Worm (Caenorhabditis elegans) whole organism, early embryonic: ENCODE measurements around the gene rde-11.

Experiments used
- F13C5.2 ChIP-seq: sonication (generic microtip); optimal IDR thresholded peaks from 2 replicates; lab custom pipeline; 2017; ENCODE audit warnings: mild to moderate bottlenecking, missing genetic modification characterization, inconsistent platforms, missing compliant biosample characterization
- aly-1 ChIP-seq: sonication (generic microtip); optimal IDR thresholded peaks from 2 replicates; lab custom pipeline; 2016; ENCODE audit warnings: missing genetic modification characterization, missing compliant biosample characterization
- pes-1 ChIP-seq: fragments of 200-800 bp; sonication (Bioruptor generic); IDR thresholded peaks from 2 replicates; pipeline ENCODE4 v1.3.6; 2022; ENCODE audit warnings: missing genetic modification reagents, missing genetic modification characterization, missing compliant biosample characterization
- sea-1 ChIP-seq: fragments of 200-800 bp; sonication (Bioruptor generic); conservative IDR thresholded peaks from 2 replicates; pipeline ENCODE4 v1.3.6; 2022; ENCODE audit warnings: missing genetic modification characterization, missing compliant biosample characterization
- tra-4 ChIP-seq: sonication (generic microtip); optimal IDR thresholded peaks from 2 replicates; lab custom pipeline; 2017; ENCODE audit warnings: missing genetic modification characterization, missing compliant biosample characterization

rde-11 gene

ce11 chrIV:13154391-13155283, 49.6 kb downstream of the rde-11 start, which contains the start of the genes crld-1 and msh-5:
Gene crld-1, minus strand, starts transcription at chrIV:13154441.
Gene msh-5, plus strand, starts transcription at chrIV:13155233.
- no peak for TF ChIP-seq F13C5.2 (tag; lab: Kevin White, UChicago)
- no peak for TF ChIP-seq sea-1
- TF ChIP-seq tra-4 (tag; lab: Kevin White, UChicago) = no peak
- TF ChIP-seq pes-1 (GFP tag; lab: Robert Waterston, UW) = no peak
- TF ChIP-seq aly-1 (tag; lab: Kevin White, UChicago) = no peak
